Fruit fly (Drosophila melanogaster) whole organism, adult: ENCODE measurements around the gene CG42724.

ENCODE experiments used
- CG11617 ChIP-seq: fragments of 200-800 bp; sonication (Bioruptor generic); optimal IDR thresholded peaks from 2 replicates; lab custom pipeline; 2017; ENCODE audit warnings: mild to moderate bottlenecking, missing biosample characterization, missing genetic modification reagents, missing genetic modification characterization
- CG12768 ChIP-seq: fragments of 200-800 bp; sonication (Bioruptor generic); optimal IDR thresholded peaks from 2 replicates; lab custom pipeline; 2017; ENCODE audit warnings: missing biosample characterization, missing genetic modification characterization, mild to moderate bottlenecking, moderate library complexity, missing genetic modification reagents
- CG1620 ChIP-seq: fragments of 200-800 bp; sonication (Bioruptor generic); optimal IDR thresholded peaks from 2 replicates; lab custom pipeline; 2016; ENCODE audit warnings: missing biosample characterization, missing genetic modification characterization
- CG33017 ChIP-seq: fragments of 200-800 bp; sonication (Bioruptor generic); optimal IDR thresholded peaks from 2 replicates; lab custom pipeline; 2018; ENCODE audit warnings: missing biosample characterization, mild to moderate bottlenecking, missing genetic modification characterization, moderate library complexity
- Clk ChIP-seq: fragments of 200-800 bp; sonication (Bioruptor generic); optimal IDR thresholded peaks from 2 replicates; lab custom pipeline; 2017; ENCODE audit warnings: missing biosample characterization, missing genetic modification characterization
- Crg-1 ChIP-seq: fragments of 200-800 bp; sonication (Bioruptor generic); optimal IDR thresholded peaks from 2 replicates; lab custom pipeline; 2016; ENCODE audit warnings: missing biosample characterization, missing genetic modification characterization
- Hr96 ChIP-seq: fragments of 200-800 bp; sonication (Bioruptor generic); optimal IDR thresholded peaks from 2 replicates; lab custom pipeline; 2016; ENCODE audit warnings: missing biosample characterization, missing genetic modification characterization
- Mnt ChIP-seq: fragments of 200-800 bp; sonication (Bioruptor generic); optimal IDR thresholded peaks from 2 replicates; lab custom pipeline; 2016; ENCODE audit warnings: missing biosample characterization, mild to moderate bottlenecking, missing genetic modification characterization
- bab1 ChIP-seq: fragments of 200-800 bp; sonication (Bioruptor generic); optimal IDR thresholded peaks from 3 replicates; lab custom pipeline; 2019; ENCODE audit warnings: missing biosample characterization, mild to moderate bottlenecking, missing genetic modification characterization, moderate library complexity
- cnc ChIP-seq, 2 experiments: fragments of >200 bp; optimal IDR thresholded peaks; 2 replicates each; lab custom pipeline; 2017
- kay ChIP-seq: fragments of 200-800 bp; sonication (Bioruptor generic); peaks from one replicate; lab custom pipeline; 2016; ENCODE audit warnings: missing biosample characterization, missing genetic modification characterization, borderline replicate concordance
- ovo ChIP-seq: fragments of 200-800 bp; sonication (Bioruptor generic); optimal IDR thresholded peaks from 2 replicates; lab custom pipeline; 2016; ENCODE audit warnings: missing biosample characterization, missing genetic modification characterization
- pad ChIP-seq: fragments of 200-800 bp; sonication (Bioruptor generic); optimal IDR thresholded peaks from 3 replicates; lab custom pipeline; 2017; ENCODE audit warnings: missing biosample characterization, missing genetic modification characterization, mild to moderate bottlenecking, moderate library complexity, missing genetic modification reagents

- TF ChIP-seq kay (GFP tag; lab: Kevin White, UChicago), result no peak
- TF ChIP-seq bab1 (GFP tag; lab: Kevin White, UChicago), result no peak
- TF ChIP-seq pad, result no peak
- no peak for TF ChIP-seq Clk (GFP tag; lab: Kevin White, UChicago)
- no peak for TF ChIP-seq CG33017
- TF ChIP-seq Mnt (GFP tag; lab: Kevin White, UChicago), result no peak
- no peak for TF ChIP-seq cnc (optimal IDR thresholded peaks at IDR 0.05; lab: Kevin White, UChicago)
- no peak for TF ChIP-seq Hr96 (GFP tag; lab: Kevin White, UChicago)
- TF ChIP-seq CG12768, result no peak
- TF ChIP-seq ovo (GFP tag; lab: Kevin White, UChicago), result no peak
- no peak for TF ChIP-seq CG1620 (GFP tag; lab: Kevin White, UChicago)
- TF ChIP-seq Crg-1 (GFP tag; lab: Kevin White, UChicago), result no peak
- no peak for TF ChIP-seq CG11617
These were observed 34.6 kb upstream of the CG42724 start for dm6 chr3R:6402522-6403171.
